Worm (Caenorhabditis elegans) whole organism, midembryonic: ENCODE measurements around the gene immp-2.

Experiments used
- cog-1 ChIP-seq: sonication (generic microtip); optimal IDR thresholded peaks from 2 replicates; lab custom pipeline; 2016; ENCODE audit warnings: missing genetic modification characterization, missing compliant biosample characterization
- flt-1 ChIP-seq: fragments of 200-800 bp; sonication (Bioruptor generic); IDR thresholded peaks from 2 replicates; pipeline ENCODE4 v1.3.6; 2022; ENCODE audit warnings: missing genetic modification characterization, missing compliant biosample characterization
- med-1 ChIP-seq: sonication (generic microtip); optimal IDR thresholded peaks from 2 replicates; lab custom pipeline; 2017; ENCODE audit warnings: missing genetic modification characterization, mild to moderate bottlenecking, missing compliant biosample characterization, antibody characterized with exemption, missing genetic modification reagents; ENCODE audit not compliant: insufficient read depth
- ref-1 ChIP-seq: fragments of 200-800 bp; sonication (Bioruptor generic); conservative IDR thresholded peaks from 2 replicates; pipeline ENCODE4 v1.3.6; 2022; ENCODE audit warnings: missing genetic modification reagents, missing genetic modification characterization, missing compliant biosample characterization
- tab-1 ChIP-seq: fragments of 200-800 bp; sonication (Bioruptor generic); IDR thresholded peaks from 2 replicates; pipeline ENCODE4 v1.3.6; 2022; ENCODE audit warnings: missing genetic modification characterization, missing compliant biosample characterization
- ztf-23 ChIP-seq: fragments of 200-800 bp; sonication (Bioruptor generic); IDR thresholded peaks from 2 replicates; pipeline ENCODE4 v1.3.6; 2022; ENCODE audit warnings: missing genetic modification reagents, missing genetic modification characterization, missing compliant biosample characterization
- ztf-29 ChIP-seq: fragments of 200-800 bp; sonication (Bioruptor generic); IDR thresholded peaks from 2 replicates; pipeline ENCODE4 v1.3.6; 2022; ENCODE audit warnings: missing genetic modification reagents, missing genetic modification characterization, missing compliant biosample characterization

DNA sequence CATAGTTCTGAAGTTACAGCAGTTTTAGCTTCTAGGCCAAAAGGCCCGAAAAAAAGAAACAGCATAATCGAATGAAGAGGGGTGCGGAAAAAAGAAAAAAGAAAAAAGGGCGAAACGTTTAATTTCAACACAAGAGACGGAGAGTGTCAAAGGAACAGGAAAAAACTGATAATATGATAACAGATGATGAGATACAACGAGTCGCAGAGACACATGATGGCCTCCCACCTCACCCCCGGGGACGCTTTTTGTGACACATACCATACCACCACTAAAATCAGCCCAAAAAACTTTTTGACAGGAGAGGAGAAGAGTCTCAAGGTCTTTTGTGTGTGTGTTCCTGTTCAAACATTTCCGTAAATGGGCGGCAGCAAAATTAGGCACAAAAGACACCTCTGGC is 29.4 kb upstream of the immp-2 start:
- TF ChIP-seq med-1 (GFP tag; lab: Kevin White, UChicago) (no peak), ztf-29 (no peak), flt-1 (GFP tag; lab: Robert Waterston, UW) (no peak), cog-1 (tag; lab: Kevin White, UChicago) (no peak), tab-1 (no peak), ref-1 (no peak), ztf-23 (GFP tag; lab: Robert Waterston, UW) (no peak)
